Worm (Caenorhabditis elegans): ENCODE results near the gene twk-48.

DNA sequence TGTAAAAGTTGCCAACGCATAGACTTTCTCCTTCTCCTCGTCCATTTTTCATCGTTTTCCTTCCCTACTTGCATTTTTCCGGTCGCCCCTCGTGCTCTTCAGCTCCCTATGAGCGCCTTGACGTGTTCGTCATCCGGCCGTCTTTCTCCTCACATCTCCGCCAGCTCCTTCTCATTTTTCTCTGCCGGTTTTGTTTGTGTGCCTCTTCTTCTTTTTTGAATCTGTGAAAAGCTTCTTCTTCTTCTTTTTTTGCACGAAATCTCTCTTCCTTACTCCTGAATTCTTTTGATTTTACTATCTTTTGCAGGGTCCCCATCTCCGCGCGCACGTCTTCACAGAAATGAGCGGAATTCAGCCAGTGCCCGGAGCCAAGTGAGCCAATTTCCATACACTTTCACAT lies 9.0 kb upstream of the twk-48 start, which contains the start of gene K11H3.3:
- TF ChIP-seq Y75B8A.6 (GFP tag; IDR thresholded peaks at IDR 0.05) (no peak), mxl-2 (GFP tag; conservative IDR thresholded peaks at IDR 0.05) (no peak), egl-43 (GFP tag; IDR thresholded peaks at IDR 0.05) (no peak), attf-4 (tag; optimal IDR thresholded peaks at IDR 0.05) (no peak)

All from whole organism, L4 larva.